3 fruit fly cellular contexts compared by ENCODE assay signal in genomic region chr2L:16647773-16648172, dm6.
TF ChIP-seq lines count a peak whose summit lies in the region.

No protein-coding gene starts in this region.

TF ChIP-seq in whole organism, embryonic, 481 proteins besides CTCF, POLR2A, EP300 and RAD21 (continued from another document and continues in another):
- TF ChIP-seq Fer1 (GFP tag; optimal IDR thresholded peaks at IDR 0.05; lab: Kevin White, UChicago) (peak; percentile 81), BtbVII (GFP tag; optimal IDR thresholded peaks at IDR 0.05; lab: Kevin White, UChicago) (peak; percentile 47), Hr39 (optimal IDR thresholded peaks at IDR 0.05; lab: Kevin White, UChicago) (no peak), Ravus (GFP tag; IDR thresholded peaks at IDR 0.05; lab: Robert Waterston, UW) (no peak), CG9932 (GFP tag; IDR thresholded peaks at IDR 0.05; lab: Robert Waterston, UW) (peak; percentile 31; the same call in 1 of the 2 replicates), ap (GFP tag; IDR thresholded peaks at IDR 0.05; lab: Robert Waterston, UW) (no peak), CG3281 (GFP tag; optimal IDR thresholded peaks at IDR 0.05; lab: Kevin White, UChicago) (peak; percentile 66), pnt (GFP tag; optimal IDR thresholded peaks at IDR 0.05; lab: Kevin White, UChicago) (no peak), Ets97D (GFP tag; optimal IDR thresholded peaks at IDR 0.05; lab: Kevin White, UChicago) (no peak), CG42726 (GFP tag; IDR thresholded peaks at IDR 0.05; lab: Robert Waterston, UW; ENCODE audit: partially characterized antibody) (no peak), CG9437 (GFP tag; optimal IDR thresholded peaks at IDR 0.05; lab: Kevin White, UChicago) (peak; percentile 11), CG15269 (tag; optimal IDR thresholded peaks at IDR 0.05; lab: Kevin White, UChicago) (peak; percentile 67), CG10431 (GFP tag; optimal IDR thresholded peaks at IDR 0.05; lab: Kevin White, UChicago) (no peak), Fer3 (tag; optimal IDR thresholded peaks at IDR 0.05; lab: Kevin White, UChicago) (peak; percentile 60), tgo (GFP tag; IDR thresholded peaks at IDR 0.05; lab: Robert Waterston, UW) (peak; percentile 61), gem (tag; optimal IDR thresholded peaks at IDR 0.05; lab: Kevin White, UChicago) (peak; percentile 73), bsh (GFP tag; optimal IDR thresholded peaks at IDR 0.05; lab: Kevin White, UChicago) (peak in 1 of 2 experiments; percentile 42), hb (GFP tag; IDR thresholded peaks at IDR 0.05; lab: Robert Waterston, UW; ENCODE audit: partially characterized antibody) (no peak), CG1603 (tag; optimal IDR thresholded peaks at IDR 0.05; lab: Kevin White, UChicago) (peak; percentile 21), Dbx (GFP tag; IDR thresholded peaks at IDR 0.05; lab: Robert Waterston, UW) (peak; percentile 60), CG34376 (GFP tag; optimal IDR thresholded peaks at IDR 0.05; lab: Kevin White, UChicago) (peak; percentile 7), CG6683 (GFP tag; optimal IDR thresholded peaks at IDR 0.05; lab: Kevin White, UChicago) (peak; percentile 57), CG17385 (GFP tag; optimal IDR thresholded peaks at IDR 0.05; lab: Kevin White, UChicago) (peak; percentile 32), H2.0 (GFP tag; IDR thresholded peaks at IDR 0.05; lab: Robert Waterston, UW) (0 out of 2 replicates have a peak, but pooled peaks have one; percentile 4), CG10267 (tag; optimal IDR thresholded peaks at IDR 0.05; lab: Kevin White, UChicago) (peak; percentile 31), Tbp (GFP tag; optimal IDR thresholded peaks at IDR 0.05; lab: Kevin White, UChicago) (no peak), Trl (optimal IDR thresholded peaks at IDR 0.05; lab: Kevin White, UChicago) (no peak), Trl (GFP tag; optimal IDR thresholded peaks at IDR 0.05; lab: Kevin White, UChicago) (no peak), CG16813 (GFP tag; IDR thresholded peaks at IDR 0.05; lab: Robert Waterston, UW; ENCODE audit: partially characterized antibody) (no peak), CG17328 (GFP tag; IDR thresholded peaks at IDR 0.05; lab: Robert Waterston, UW) (peak; percentile 63; the same call in 1 of the 2 replicates), CG11696 (GFP tag; IDR thresholded peaks at IDR 0.05; lab: Robert Waterston, UW) (no peak), CG31388 (GFP tag; optimal IDR thresholded peaks at IDR 0.05; lab: Kevin White, UChicago) (no peak), CG13123 (GFP tag; optimal IDR thresholded peaks at IDR 0.05; lab: Kevin White, UChicago) (no peak), zfh2 (GFP tag; optimal IDR thresholded peaks at IDR 0.05; lab: Kevin White, UChicago) (no peak), CG7556 (GFP tag; optimal IDR thresholded peaks at IDR 0.05; lab: Kevin White, UChicago) (peak; percentile 77), ewg (GFP tag; optimal IDR thresholded peaks at IDR 0.05; lab: Kevin White, UChicago) (peak; percentile 22), CG43689 (GFP tag; IDR thresholded peaks at IDR 0.05; lab: Robert Waterston, UW) (no peak), z (GFP tag; IDR thresholded peaks at IDR 0.05; lab: Robert Waterston, UW) (no peak), CG14441 (GFP tag; IDR thresholded peaks at IDR 0.05; lab: Robert Waterston, UW) (peak; percentile 58), crol (GFP tag; IDR thresholded peaks at IDR 0.05; lab: Robert Waterston, UW) (0 out of 2 replicates have a peak, but pooled peaks have one; percentile 47), Nf-YA (GFP tag; IDR thresholded peaks at IDR 0.05; lab: Robert Waterston, UW) (no peak), scrt (GFP tag; optimal IDR thresholded peaks at IDR 0.05; lab: Kevin White, UChicago) (peak; percentile 62), maf-S (GFP tag; optimal IDR thresholded peaks at IDR 0.05; lab: Kevin White, UChicago) (no peak), tap (tag; optimal IDR thresholded peaks at IDR 0.05; lab: Kevin White, UChicago) (peak; percentile 25)

TF ChIP-seq in whole organism, prepupa, 60 proteins besides CTCF, POLR2A, EP300 and RAD21 (continued from another document):
- TF ChIP-seq eg (GFP tag; IDR thresholded peaks at IDR 0.05; lab: Robert Waterston, UW) (peak; percentile 62; the same call in 2 of the 3 replicates), CG8632 (GFP tag; optimal IDR thresholded peaks at IDR 0.05; lab: Kevin White, UChicago) (peak; percentile 21), fd85E (GFP tag; optimal IDR thresholded peaks at IDR 0.05; lab: Kevin White, UChicago) (no peak), Met (GFP tag; optimal IDR thresholded peaks at IDR 0.05; lab: Kevin White, UChicago) (peak; percentile 52), CG3919 (GFP tag; optimal IDR thresholded peaks at IDR 0.05; lab: Kevin White, UChicago) (peak; percentile 42), pdm3 (GFP tag; optimal IDR thresholded peaks at IDR 0.05; lab: Kevin White, UChicago) (peak; percentile 46), Sox14 (GFP tag; optimal IDR thresholded peaks at IDR 0.05; lab: Kevin White, UChicago) (peak; percentile 8), cyc (GFP tag; optimal IDR thresholded peaks at IDR 0.05; lab: Kevin White, UChicago) (peak; percentile 15), CG9139 (GFP tag; optimal IDR thresholded peaks at IDR 0.05; lab: Kevin White, UChicago) (no peak), CG16779 (tag; optimal IDR thresholded peaks at IDR 0.05; lab: Kevin White, UChicago) (no peak), dsx (GFP tag; optimal IDR thresholded peaks at IDR 0.05; lab: Kevin White, UChicago; ENCODE audit: poor library complexity, severe bottlenecking) (peak; percentile 15), Gug (GFP tag; IDR thresholded peaks at IDR 0.05; lab: Robert Waterston, UW) (no peak), lz (GFP tag; optimal IDR thresholded peaks at IDR 0.05; lab: Kevin White, UChicago) (peak; percentile 36), CG6808 (GFP tag; optimal IDR thresholded peaks at IDR 0.05; lab: Kevin White, UChicago) (peak; percentile 39), OdsH (GFP tag; optimal IDR thresholded peaks at IDR 0.05; lab: Kevin White, UChicago) (peak; percentile 52), Smox (GFP tag; optimal IDR thresholded peaks at IDR 0.05; lab: Kevin White, UChicago) (peak; percentile 30), CG6276 (GFP tag; optimal IDR thresholded peaks at IDR 0.05; lab: Kevin White, UChicago) (peak; percentile 38), Lpt (GFP tag; optimal IDR thresholded peaks at IDR 0.05; lab: Kevin White, UChicago) (no peak), CG10669 (GFP tag; optimal IDR thresholded peaks at IDR 0.05; lab: Kevin White, UChicago) (peak; percentile 37), CG34406 (GFP tag; optimal IDR thresholded peaks at IDR 0.05; lab: Kevin White, UChicago) (peak; percentile 28), acj6 (GFP tag; optimal IDR thresholded peaks at IDR 0.05; lab: Kevin White, UChicago) (peak; percentile 39), Eip75B (GFP tag; optimal IDR thresholded peaks at IDR 0.05; lab: Kevin White, UChicago) (peak; percentile 47), CG11762 (GFP tag; optimal IDR thresholded peaks at IDR 0.05; lab: Kevin White, UChicago; ENCODE audit: insufficient read depth) (no peak), CG6163 (GFP tag; IDR thresholded peaks at IDR 0.05; lab: Robert Waterston, UW) (peak; percentile 48; the same call in 1 of the 3 replicates), salr (GFP tag; optimal IDR thresholded peaks at IDR 0.05; lab: Kevin White, UChicago) (no peak), topi (GFP tag; optimal IDR thresholded peaks at IDR 0.05; lab: Kevin White, UChicago) (peak; percentile 44), Hr39 (GFP tag; optimal IDR thresholded peaks at IDR 0.05; lab: Kevin White, UChicago) (peak; percentile 14), Ets21C (GFP tag; optimal IDR thresholded peaks at IDR 0.05; lab: Kevin White, UChicago) (no peak), vri (GFP tag; optimal IDR thresholded peaks at IDR 0.05; lab: Kevin White, UChicago) (peak; percentile 0), net (GFP tag; optimal IDR thresholded peaks at IDR 0.05; lab: Kevin White, UChicago) (no peak), esn (GFP tag; optimal IDR thresholded peaks at IDR 0.05; lab: Kevin White, UChicago) (peak; percentile 58), CG8119 (GFP tag; IDR thresholded peaks at IDR 0.05; lab: Robert Waterston, UW) (peak; percentile 66; the same call in 2 of the 3 replicates), CG4318 (GFP tag; optimal IDR thresholded peaks at IDR 0.05; lab: Kevin White, UChicago) (peak; percentile 30), CG11902 (GFP tag; optimal IDR thresholded peaks at IDR 0.05; lab: Kevin White, UChicago) (no peak), Eip93F (GFP tag; optimal IDR thresholded peaks at IDR 0.05; lab: Kevin White, UChicago) (no peak), Ets96B (tag; optimal IDR thresholded peaks at IDR 0.05; lab: Kevin White, UChicago) (peak; percentile 48), CG15336 (GFP tag; IDR thresholded peaks at IDR 0.05; lab: Robert Waterston, UW) (peak; percentile 65), CG31627 (GFP tag; optimal IDR thresholded peaks at IDR 0.05; lab: Kevin White, UChicago) (peak; percentile 11), CG6792 (GFP tag; optimal IDR thresholded peaks at IDR 0.05; lab: Kevin White, UChicago) (peak; percentile 22)

TF ChIP-seq in whole organism, wandering third instar larva, 38 proteins besides CTCF, POLR2A, EP300 and RAD21 (continued from another document):
- TF ChIP-seq dsf (GFP tag; optimal IDR thresholded peaks at IDR 0.05; lab: Kevin White, UChicago; ENCODE audit: borderline replicate concordance) (no peak), br (GFP tag; optimal IDR thresholded peaks at IDR 0.05; lab: Kevin White, UChicago) (no peak), tai (GFP tag; optimal IDR thresholded peaks at IDR 0.05; lab: Kevin White, UChicago) (no peak), Jra (GFP tag; optimal IDR thresholded peaks at IDR 0.05; lab: Kevin White, UChicago) (no peak), dmrt93B (GFP tag; optimal IDR thresholded peaks at IDR 0.05; lab: Kevin White, UChicago) (no peak), Myc (optimal IDR thresholded peaks at IDR 0.05; lab: Kevin White, UChicago) (no peak), brk (GFP tag; optimal IDR thresholded peaks at IDR 0.05; lab: Kevin White, UChicago) (no peak), rgr (GFP tag; optimal IDR thresholded peaks at IDR 0.05; lab: Kevin White, UChicago) (peak; percentile 9), CG32264 (GFP tag; optimal IDR thresholded peaks at IDR 0.05; lab: Kevin White, UChicago) (no peak), Hr83 (GFP tag; optimal IDR thresholded peaks at IDR 0.05; lab: Kevin White, UChicago; ENCODE audit: poor library complexity, severe bottlenecking) (no peak), ey (GFP tag; optimal IDR thresholded peaks at IDR 0.05; lab: Kevin White, UChicago) (peak; percentile 3), fru (GFP tag; optimal IDR thresholded peaks at IDR 0.05; lab: Kevin White, UChicago) (peak; percentile 50)
